Worm (Caenorhabditis elegans) whole organism, dauer: ENCODE results near the gene Y32H12A.7.

Experiments used
- unc-62 ChIP-seq: sonication (generic microtip); optimal IDR thresholded peaks from 2 replicates; lab custom pipeline; 2017; ENCODE audit warnings: missing biosample characterization, missing genetic modification reagents, missing genetic modification characterization

Y32H12A.7 gene

DNA sequence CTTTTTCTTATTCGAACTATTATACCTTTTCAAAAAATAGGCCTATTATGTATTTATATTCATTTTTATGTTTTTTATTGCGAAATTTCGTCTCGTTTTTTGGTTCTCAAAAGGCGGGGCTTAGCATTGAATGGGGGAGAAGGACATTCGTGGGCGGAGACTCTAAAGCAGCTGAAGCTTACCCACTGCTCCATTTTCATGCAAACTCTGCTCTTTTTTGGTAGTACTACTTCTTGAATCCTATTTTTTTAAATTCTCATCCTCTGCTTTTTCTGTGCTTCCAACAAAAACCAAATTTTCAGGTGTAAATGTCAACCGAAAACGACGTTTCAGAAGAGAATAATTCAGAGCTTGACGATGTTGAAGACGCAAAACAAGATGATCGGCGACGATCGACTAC lies 43.8 kb downstream of the Y32H12A.7 start, which contains the start of gene ZK121.2:
TSS of gene ZK121.2 (plus strand) at position 301 of the 400 bp plus-strand sequence.
- TF ChIP-seq unc-62 (GFP tag; lab: Kevin White, UChicago): no peak

DNA sequence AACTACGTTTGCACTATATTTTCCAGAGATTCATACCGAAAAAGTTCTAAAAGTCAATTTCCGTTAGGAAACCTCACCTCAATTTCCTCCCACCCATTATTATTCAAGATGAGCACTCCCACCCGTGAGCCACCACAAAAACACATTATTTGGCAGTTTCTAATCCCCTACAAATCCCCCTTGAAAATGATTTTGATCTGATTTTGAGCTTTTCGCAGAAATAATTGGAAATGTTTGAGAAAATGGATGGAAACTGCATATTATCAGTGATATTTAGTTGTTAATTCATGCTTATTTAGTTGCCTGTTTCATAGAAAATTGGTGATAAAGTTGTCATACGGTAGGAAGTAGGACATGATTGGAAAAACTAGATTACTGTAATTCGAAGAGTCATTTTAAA lies 44.7 kb downstream of the Y32H12A.7 start:
- TF ChIP-seq unc-62 (GFP tag; lab: Kevin White, UChicago): no peak

DNA sequence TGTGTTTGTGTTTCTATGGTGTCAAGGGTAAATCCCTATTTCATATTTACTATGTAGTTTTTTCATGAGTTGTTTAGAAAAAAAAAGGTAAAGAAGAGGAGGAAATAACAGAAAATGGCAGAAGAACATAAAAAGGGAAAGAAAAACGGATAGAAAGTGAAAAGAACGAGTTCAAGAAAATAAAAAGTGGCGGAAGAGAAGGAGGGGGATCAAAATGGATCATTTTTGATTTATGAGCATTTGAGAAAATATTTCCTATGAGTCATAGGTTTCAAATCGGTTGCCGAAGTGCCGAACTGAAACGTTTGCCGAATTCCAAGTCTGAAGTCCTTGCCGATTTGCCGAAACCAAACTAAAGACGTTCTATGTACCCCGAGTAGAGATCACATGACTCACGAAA lies 46.4 kb downstream of the Y32H12A.7 start:
- TF ChIP-seq unc-62 (GFP tag; lab: Kevin White, UChicago): no peak

DNA sequence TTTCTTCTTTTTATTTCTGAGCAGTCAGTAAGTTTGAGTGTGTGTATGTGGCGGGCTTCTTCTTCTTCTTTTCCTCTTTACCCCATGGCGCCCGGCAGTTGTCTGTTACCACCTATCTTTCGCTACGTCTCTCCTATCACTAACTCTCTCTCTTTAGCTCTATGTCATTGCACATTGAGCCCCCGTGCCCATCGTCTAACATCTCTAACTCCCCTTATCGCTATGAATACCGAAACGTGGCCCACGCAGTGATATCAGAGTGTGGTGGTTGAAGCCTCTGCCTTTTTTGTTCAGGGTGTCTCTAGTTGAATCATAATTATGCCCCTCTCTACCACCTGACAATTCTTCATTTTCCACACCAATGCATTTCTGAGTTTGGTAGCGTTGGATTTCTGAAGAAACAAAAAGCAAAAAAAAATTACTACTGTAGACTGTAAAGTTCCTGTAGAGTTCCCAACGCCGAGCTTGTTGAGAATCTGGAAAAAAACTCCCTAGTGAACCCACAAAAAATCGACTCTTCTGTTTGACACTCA lies 50.6 kb downstream of the Y32H12A.7 start:
- no peak for TF ChIP-seq unc-62 (GFP tag; lab: Kevin White, UChicago)
